Fruit fly (Drosophila melanogaster) whole organism, embryonic: ENCODE measurements around the gene crq.
A peak's percentile ranks its signal among the peaks of the same experiment; 100 is the strongest.

ENCODE experiments used
- ATbp ChIP-seq: fragments of 200-800 bp; sonication (Bioruptor generic); optimal IDR thresholded peaks from 2 replicates; lab custom pipeline; 2017; ENCODE audit warnings: missing biosample characterization, mild to moderate bottlenecking, missing genetic modification characterization, missing genetic modification reagents
- Adf1 ChIP-seq: fragments of 200-800 bp; sonication (Bioruptor generic); IDR thresholded peaks from 2 replicates; pipeline ENCODE4 v1.3.6; 2022; ENCODE audit warnings: missing biosample characterization, missing genetic modification characterization
- Awh ChIP-seq: fragments of 200-800 bp; sonication (Bioruptor generic); IDR thresholded peaks from 2 replicates; pipeline ENCODE4, ENCODE4 v1.3.6; 2022; ENCODE audit warnings: missing biosample characterization, missing genetic modification characterization
- CG10543 ChIP-seq: fragments of 200-800 bp; sonication (Bioruptor generic); optimal IDR thresholded peaks from 3 replicates; lab custom pipeline; 2017; ENCODE audit warnings: missing biosample characterization, mild to moderate bottlenecking, missing genetic modification characterization, moderate library complexity
- CG10565 ChIP-seq: fragments of 200-800 bp; sonication (Bioruptor generic); optimal IDR thresholded peaks from 3 replicates; lab custom pipeline; 2016; ENCODE audit warnings: missing biosample characterization, mild to moderate bottlenecking, missing genetic modification characterization
- CG11696 ChIP-seq: fragments of 200-800 bp; sonication (Bioruptor generic); IDR thresholded peaks from 2 replicates; pipeline ENCODE4 v1.3.6; 2022; ENCODE audit warnings: missing biosample characterization, missing genetic modification characterization
- CG14667 ChIP-seq: fragments of 200-800 bp; sonication (Bioruptor generic); IDR thresholded peaks from 2 replicates; pipeline ENCODE4 v1.3.6; 2022; ENCODE audit warnings: missing biosample characterization, missing genetic modification characterization
- CG15011 ChIP-seq: fragments of 200-800 bp; sonication (Bioruptor generic); optimal IDR thresholded peaks from 3 replicates; lab custom pipeline; 2018; ENCODE audit warnings: missing biosample characterization, mild to moderate bottlenecking, missing genetic modification characterization
- CG15269 ChIP-seq: fragments of 200-800 bp; sonication (Bioruptor generic); optimal IDR thresholded peaks from 2 replicates; lab custom pipeline; 2018; ENCODE audit warnings: missing biosample characterization, mild to moderate bottlenecking, missing genetic modification characterization, moderate library complexity
- CG15696 ChIP-seq: fragments of 200-800 bp; sonication (Bioruptor generic); optimal IDR thresholded peaks from 2 replicates; lab custom pipeline; 2019; ENCODE audit warnings: missing biosample characterization, mild to moderate bottlenecking, missing genetic modification characterization, moderate library complexity
- CG17568 ChIP-seq: fragments of 200-800 bp; sonication (Bioruptor generic); optimal IDR thresholded peaks from 2 replicates; lab custom pipeline; 2018; ENCODE audit warnings: missing biosample characterization, mild to moderate bottlenecking, missing genetic modification characterization, moderate library complexity
- CG2116 ChIP-seq: fragments of 200-800 bp; sonication (Bioruptor generic); optimal IDR thresholded peaks from 3 replicates; lab custom pipeline; 2018; ENCODE audit warnings: missing biosample characterization, mild to moderate bottlenecking, missing genetic modification characterization
- CG2712 ChIP-seq: fragments of 200-800 bp; optimal IDR thresholded peaks from 3 replicates; lab custom pipeline; 2019; ENCODE audit warnings: missing biosample characterization, mild to moderate bottlenecking, missing genetic modification characterization, moderate library complexity
- CG32532 ChIP-seq: fragments of 200-800 bp; sonication (Bioruptor generic); IDR thresholded peaks from 2 replicates; pipeline ENCODE4 v1.3.6; 2022; ENCODE audit warnings: missing biosample characterization, missing genetic modification characterization
- CG3847 ChIP-seq: fragments of 200-800 bp; sonication (Bioruptor generic); IDR thresholded peaks from 2 replicates; pipeline ENCODE4 v1.3.6; 2022; ENCODE audit warnings: missing biosample characterization, missing genetic modification characterization
- CG43689 ChIP-seq: fragments of 200-800 bp; sonication (Bioruptor generic); IDR thresholded peaks from 2 replicates; pipeline ENCODE4 v1.3.6; 2022; ENCODE audit warnings: missing biosample characterization, missing genetic modification characterization
- CG4404 ChIP-seq: fragments of 200-800 bp; sonication (Bioruptor generic); IDR thresholded peaks from 2 replicates; pipeline ENCODE4 v1.3.6; 2022; ENCODE audit warnings: missing biosample characterization, missing genetic modification characterization
- CG6175 ChIP-seq: fragments of 200-800 bp; sonication (Bioruptor generic); IDR thresholded peaks from 3 replicates; pipeline ENCODE4 v1.3.6; 2022; ENCODE audit warnings: missing biosample characterization, missing genetic modification characterization
- CG7786 ChIP-seq: fragments of 200-800 bp; sonication (Bioruptor generic); optimal IDR thresholded peaks from 2 replicates; lab custom pipeline; 2016; ENCODE audit warnings: missing biosample characterization, missing genetic modification characterization
- CG7928 ChIP-seq: fragments of 200-800 bp; sonication (Bioruptor generic); optimal IDR thresholded peaks from 2 replicates; lab custom pipeline; 2017; ENCODE audit warnings: missing biosample characterization, mild to moderate bottlenecking, missing genetic modification characterization
- CG8478 ChIP-seq: fragments of >200 bp; optimal IDR thresholded peaks from 2 replicates; lab custom pipeline; 2018
- Dbx ChIP-seq: fragments of 200-800 bp; sonication (Bioruptor generic); IDR thresholded peaks from 3 replicates; pipeline ENCODE4 v1.3.6; 2022; ENCODE audit warnings: missing biosample characterization, missing genetic modification characterization
- Ets65A ChIP-seq: fragments of 200-800 bp; sonication (Bioruptor generic); peaks from one replicate; lab custom pipeline; 2016; ENCODE audit warnings: missing biosample characterization, missing genetic modification characterization
- Fer2 ChIP-seq: fragments of 200-800 bp; sonication (Bioruptor generic); optimal IDR thresholded peaks from 2 replicates; lab custom pipeline; 2018; ENCODE audit warnings: missing biosample characterization, mild to moderate bottlenecking, missing genetic modification characterization, moderate library complexity
- Lpt ChIP-seq: fragments of >200 bp; optimal IDR thresholded peaks from 2 replicates; lab custom pipeline; 2018; ENCODE audit warnings: missing biosample characterization, missing genetic modification characterization
- Mad ChIP-seq: fragments of 200-800 bp; sonication (Bioruptor generic); optimal IDR thresholded peaks from 2 replicates; lab custom pipeline; 2016; ENCODE audit warnings: missing biosample characterization, missing genetic modification characterization
- NfI ChIP-seq: fragments of 200-800 bp; sonication (Bioruptor generic); optimal IDR thresholded peaks from 3 replicates; lab custom pipeline; 2018; ENCODE audit warnings: missing biosample characterization, mild to moderate bottlenecking, missing genetic modification characterization, moderate library complexity
- PHDP ChIP-seq: fragments of 200-800 bp; sonication (Bioruptor generic); optimal IDR thresholded peaks from 3 replicates; lab custom pipeline; 2018; ENCODE audit warnings: missing biosample characterization, mild to moderate bottlenecking, missing genetic modification characterization, moderate library complexity
- Poxn ChIP-seq: fragments of 200-800 bp; sonication (Bioruptor generic); IDR thresholded peaks from 2 replicates; pipeline ENCODE4 v1.3.6; 2022; ENCODE audit warnings: missing biosample characterization, missing genetic modification characterization
- Ravus ChIP-seq: fragments of 200-800 bp; sonication (Bioruptor generic); IDR thresholded peaks from 2 replicates; pipeline ENCODE4 v1.3.6; 2022; ENCODE audit warnings: missing biosample characterization, missing genetic modification characterization
- Side ChIP-seq: fragments of 200-800 bp; sonication (Bioruptor generic); optimal IDR thresholded peaks from 2 replicates; lab custom pipeline; 2016; ENCODE audit warnings: missing biosample characterization, missing genetic modification characterization
- cg ChIP-seq: fragments of 200-800 bp; sonication (Bioruptor generic); optimal IDR thresholded peaks from 3 replicates; lab custom pipeline; 2019; ENCODE audit warnings: missing biosample characterization, mild to moderate bottlenecking, missing genetic modification characterization, moderate library complexity
- croc ChIP-seq: fragments of 200-800 bp; sonication (Bioruptor generic); conservative IDR thresholded peaks from 3 replicates; pipeline ENCODE4 v1.3.6; 2022; ENCODE audit warnings: missing biosample characterization, missing genetic modification characterization
- crp ChIP-seq, 2 experiments: fragments of 200-800 bp; sonication (Bioruptor generic); optimal IDR thresholded peaks; 2 replicates in 1 of 2; 3 replicates in 1 of 2; lab custom pipeline; 2017; ENCODE audit warnings: missing biosample characterization in 2 of 2, missing genetic modification characterization in 2 of 2, mild to moderate bottlenecking in 1 of 2, moderate library complexity in 1 of 2
- dimm ChIP-seq: fragments of 200-800 bp; sonication (Bioruptor generic); IDR thresholded peaks from 2 replicates; pipeline ENCODE4 v1.3.6; 2022; ENCODE audit warnings: missing biosample characterization, missing genetic modification characterization
- dysf ChIP-seq: fragments of 200-800 bp; sonication (Bioruptor generic); IDR thresholded peaks from 3 replicates; pipeline ENCODE4 v1.3.6; 2022; ENCODE audit warnings: missing biosample characterization, missing genetic modification characterization
- fru ChIP-seq: fragments of >200 bp; optimal IDR thresholded peaks from 2 replicates; lab custom pipeline; 2017
- gcm ChIP-seq: fragments of 200-800 bp; sonication (Bioruptor generic); optimal IDR thresholded peaks from 2 replicates; lab custom pipeline; 2019; ENCODE audit warnings: missing biosample characterization, mild to moderate bottlenecking, missing genetic modification characterization, moderate library complexity
- gfzf ChIP-seq: fragments of 200-800 bp; sonication (Bioruptor generic); optimal IDR thresholded peaks from 2 replicates; lab custom pipeline; 2016; ENCODE audit warnings: missing biosample characterization, mild to moderate bottlenecking, missing genetic modification characterization, moderate library complexity
- hkb ChIP-seq, 2 experiments: fragments of 200-800 bp in 1 of 2; fragments of >200 bp in 1 of 2; sonication (Bioruptor generic) in 1 of 2; IDR thresholded peaks in 1 of 2; optimal IDR thresholded peaks in 1 of 2; 2 replicates each; pipeline versions ENCODE4 v1.3.6 to Lab custom; 2017 to 2022; ENCODE audit warnings: missing biosample characterization in 1 of 2, missing genetic modification characterization in 1 of 2
- nom ChIP-seq: fragments of 200-800 bp; sonication (Bioruptor generic); optimal IDR thresholded peaks from 2 replicates; lab custom pipeline; 2017; ENCODE audit warnings: missing biosample characterization, missing genetic modification characterization, mild to moderate bottlenecking, moderate library complexity, missing genetic modification reagents
- pan ChIP-seq, 4 experiments: fragments of >200 bp in 3 of 4; fragments of 200-800 bp in 1 of 4; sonication (Bioruptor generic) in 1 of 4; optimal IDR thresholded peaks in 3 of 4; IDR thresholded peaks in 1 of 4; 2 replicates each; pipeline versions ENCODE4 v1.3.6 to Lab custom; 2017 to 2022; ENCODE audit warnings: missing biosample characterization in 2 of 4, missing genetic modification characterization in 2 of 4, mixed read lengths in 1 of 4
- phol ChIP-seq: fragments of 200-800 bp; sonication (Bioruptor generic); optimal IDR thresholded peaks from 3 replicates; lab custom pipeline; 2018; ENCODE audit warnings: missing biosample characterization, mild to moderate bottlenecking, missing genetic modification characterization, moderate library complexity
- sens-2 ChIP-seq: fragments of 200-800 bp; sonication (Bioruptor generic); IDR thresholded peaks from 2 replicates; pipeline ENCODE4 v1.3.6; 2022; ENCODE audit warnings: missing biosample characterization, missing genetic modification characterization
- sima ChIP-seq: fragments of 200-800 bp; sonication (Bioruptor generic); optimal IDR thresholded peaks from 2 replicates; lab custom pipeline; 2016; ENCODE audit warnings: missing biosample characterization, missing genetic modification characterization
- sr ChIP-seq: fragments of 200-800 bp; sonication (Bioruptor generic); IDR thresholded peaks from 3 replicates; pipeline ENCODE4 v1.3.6; 2022; ENCODE audit warnings: missing biosample characterization, missing genetic modification characterization
- ssp ChIP-seq: fragments of 200-800 bp; sonication (Bioruptor generic); IDR thresholded peaks from 2 replicates; pipeline ENCODE4 v1.3.6; 2022; ENCODE audit warnings: missing biosample characterization, missing genetic modification characterization
- tio ChIP-seq: fragments of 200-800 bp; sonication (Bioruptor generic); optimal IDR thresholded peaks from 2 replicates; lab custom pipeline; 2017; ENCODE audit warnings: missing biosample characterization, missing genetic modification characterization, inconsistent platforms
- twi ChIP-seq: fragments of 200-800 bp; optimal IDR thresholded peaks from 2 replicates; lab custom pipeline; 2019; ENCODE audit warnings: missing biosample characterization, mild to moderate bottlenecking, missing genetic modification characterization, moderate library complexity
- vnd ChIP-seq: fragments of 200-800 bp; sonication (Bioruptor generic); IDR thresholded peaks from 3 replicates; pipeline ENCODE4 v1.3.6; 2022; ENCODE audit warnings: missing biosample characterization, missing genetic modification characterization; ENCODE audit not compliant: partially characterized antibody

Gene crq

DNA sequence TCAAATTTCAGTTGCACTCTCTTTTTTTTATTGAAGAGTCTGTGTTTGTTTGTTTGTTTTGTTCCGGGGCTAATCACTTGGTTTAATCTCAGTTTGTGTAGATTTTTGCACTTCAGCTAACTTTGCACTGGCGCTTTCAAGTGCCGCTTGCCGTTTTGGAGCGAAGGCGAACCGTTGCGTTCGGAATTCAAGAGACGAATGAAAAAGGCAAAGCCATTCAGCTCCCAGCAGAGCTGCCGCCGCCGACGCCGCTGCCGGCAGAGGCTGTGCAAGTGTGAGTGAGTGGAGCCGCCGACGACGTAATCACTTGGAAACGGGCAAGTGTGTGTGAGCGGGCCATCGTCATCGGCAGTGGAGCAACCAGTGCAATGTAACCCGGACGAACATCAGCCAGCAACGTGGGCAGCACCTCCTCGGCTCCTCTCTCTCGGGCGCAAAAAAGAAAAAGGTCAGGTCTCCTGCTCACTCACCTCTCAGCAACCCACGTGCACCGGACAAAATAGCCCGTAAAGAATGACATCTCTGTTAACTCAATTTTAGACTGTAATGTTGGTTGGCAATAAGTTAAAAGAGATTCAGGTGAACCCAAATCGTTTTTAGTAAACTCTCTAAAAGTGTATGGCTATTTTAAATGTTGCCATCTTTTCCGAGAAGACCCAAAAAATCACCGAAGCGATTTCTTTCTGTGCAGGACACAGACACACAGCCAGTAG lies 26.8 kb upstream of the crq start, which contains the start of gene cbt (continued):
- TF ChIP-seq ssp (GFP tag; lab: Robert Waterston, UW) (no peak), CG17568 (GFP tag; lab: Kevin White, UChicago) (peak; percentile 96), CG8478 (lab: Kevin White, UChicago) (no peak), gcm (GFP tag; lab: Kevin White, UChicago) (peak; percentile 98), cg (GFP tag; lab: Kevin White, UChicago) (peak; percentile 91), CG14667 (GFP tag; lab: Robert Waterston, UW) (no peak), CG43689 (GFP tag; lab: Robert Waterston, UW) (no peak), phol (tag; lab: Kevin White, UChicago) (peak; percentile 96), gfzf (GFP tag; lab: Kevin White, UChicago) (peak; percentile 11), CG6175 (GFP tag; lab: Robert Waterston, UW) (no peak), CG32532 (no peak), nom (GFP tag; lab: Kevin White, UChicago) (peak; percentile 90), dimm (GFP tag; lab: Robert Waterston, UW) (no peak), Adf1 (no peak), CG15269 (tag; lab: Kevin White, UChicago) (peak; percentile 98), sima (GFP tag; lab: Kevin White, UChicago) (peak; percentile 92), tio (peak; percentile 96), CG3847 (no peak), Ets65A (GFP tag; lab: Kevin White, UChicago) (peak; percentile 100), NfI (GFP tag; lab: Kevin White, UChicago) (peak; percentile 97), CG11696 (no peak), Poxn (GFP tag; lab: Robert Waterston, UW) (no peak), CG7928 (GFP tag; lab: Kevin White, UChicago) (peak; percentile 80), Lpt (GFP tag; lab: Kevin White, UChicago) (no peak), fru (lab: Kevin White, UChicago) (no peak), CG15011 (peak; percentile 95), Awh (GFP tag; lab: Robert Waterston, UW) (no peak), CG2116 (GFP tag; lab: Kevin White, UChicago) (peak; percentile 77), Ravus (GFP tag; lab: Robert Waterston, UW) (no peak), twi (peak; percentile 89), ATbp (GFP tag; lab: Kevin White, UChicago) (peak; percentile 97), Fer2 (peak; percentile 94), CG4404 (GFP tag; lab: Robert Waterston, UW) (no peak), Mad (peak; percentile 97), CG10565 (GFP tag; lab: Kevin White, UChicago) (peak; percentile 88), sr (GFP tag; lab: Robert Waterston, UW) (no peak), CG10543 (peak; percentile 99), sens-2 (GFP tag; lab: Robert Waterston, UW) (no peak), CG7786 (GFP tag; lab: Kevin White, UChicago) (peak; percentile 99), Dbx (GFP tag; lab: Robert Waterston, UW) (no peak), vnd (no peak), CG15696 (tag; lab: Kevin White, UChicago) (peak; percentile 92), Side (GFP tag; lab: Kevin White, UChicago) (peak; percentile 98), croc (GFP tag; lab: Robert Waterston, UW) (peak; percentile 94), CG2712 (tag; lab: Kevin White, UChicago) (peak; percentile 98), PHDP (tag; lab: Kevin White, UChicago) (peak; percentile 98), hkb (optimal IDR thresholded peaks at IDR 0.05; lab: Kevin White, UChicago) (no peak), hkb (GFP tag; IDR thresholded peaks at IDR 0.05; lab: Robert Waterston, UW) (no peak), pan (optimal IDR thresholded peaks at IDR 0.05; lab: Kevin White, UChicago) (no peak), pan (GFP tag; optimal IDR thresholded peaks at IDR 0.05 in 1 of 2, IDR thresholded peaks at IDR 0.05 in 1 of 2) (no peak), crp (GFP tag; optimal IDR thresholded peaks at IDR 0.05; lab: Kevin White, UChicago) (peak; percentile 33 to 79), dysf (GFP tag; lab: Robert Waterston, UW) (no peak)
